Worm (Caenorhabditis elegans) whole organism, L4 larva: ENCODE results near the gene Y11D7A.5.

Experiments used
- F26F4.8 ChIP-seq: fragments of 200-800 bp; sonication (Bioruptor generic); conservative IDR thresholded peaks from 2 replicates; pipeline ENCODE4 v1.3.6; 2022; ENCODE audit warnings: missing genetic modification characterization, missing compliant biosample characterization
- Y105C5A.15 ChIP-seq: fragments of 200-800 bp; sonication (Bioruptor generic); IDR thresholded peaks from 2 replicates; pipeline ENCODE4 v1.3.6; 2022; ENCODE audit warnings: missing genetic modification characterization, missing compliant biosample characterization
- ZK337.2 ChIP-seq: fragments of 200-800 bp; sonication (Bioruptor generic); IDR thresholded peaks from 2 replicates; pipeline ENCODE4 v1.3.6; 2022; ENCODE audit warnings: missing genetic modification reagents, missing genetic modification characterization, missing compliant biosample characterization
- aha-1 ChIP-seq: fragments of 150-350 bp; peaks from one replicate; lab custom pipeline; 2014; ENCODE audit warnings: missing biosample characterization, missing genetic modification characterization
- aly-2 ChIP-seq: sonication (generic microtip); optimal IDR thresholded peaks from 2 replicates; lab custom pipeline; 2018; ENCODE audit warnings: missing biosample characterization, missing genetic modification characterization
- ama-1 ChIP-seq: fragments of 150-350 bp; optimal IDR thresholded peaks from 2 replicates; lab custom pipeline; 2014; ENCODE audit warnings: inconsistent platforms, mixed read lengths
- ceh-44 ChIP-seq: fragments of 200-800 bp; sonication (Bioruptor generic); IDR thresholded peaks from 2 replicates; pipeline ENCODE4 v1.3.6; 2022; ENCODE audit warnings: missing genetic modification reagents, missing genetic modification characterization, missing compliant biosample characterization
- dmd-8 ChIP-seq: fragments of 200-800 bp; sonication (Bioruptor generic); IDR thresholded peaks from 2 replicates; pipeline ENCODE4 v1.3.6; 2022; ENCODE audit warnings: missing genetic modification characterization, missing compliant biosample characterization
- dmd-9 ChIP-seq: fragments of 200-800 bp; sonication (Bioruptor generic); IDR thresholded peaks from 2 replicates; pipeline ENCODE4 v1.3.6; 2022; ENCODE audit warnings: missing genetic modification reagents, missing genetic modification characterization, missing compliant biosample characterization
- dpl-1 ChIP-seq: fragments of 150-350 bp; optimal IDR thresholded peaks from 2 replicates; lab custom pipeline; 2014; ENCODE audit warnings: missing biosample characterization, missing genetic modification reagents, missing genetic modification characterization
- dve-1 ChIP-seq: sonication (generic microtip); optimal IDR thresholded peaks from 2 replicates; lab custom pipeline; 2017; ENCODE audit warnings: antibody characterized with exemption, mild to moderate bottlenecking, missing genetic modification characterization, missing compliant biosample characterization; ENCODE audit not compliant: insufficient read depth
- egl-43 ChIP-seq: fragments of 200-800 bp; sonication (Bioruptor generic); IDR thresholded peaks from 2 replicates; pipeline ENCODE4 v1.3.6; 2022; ENCODE audit warnings: missing genetic modification reagents, missing genetic modification characterization, missing compliant biosample characterization
- hlh-11 ChIP-seq: fragments of 200-800 bp; sonication (Bioruptor generic); optimal IDR thresholded peaks from 2 replicates; lab custom pipeline; 2018; ENCODE audit warnings: mild to moderate bottlenecking, missing genetic modification characterization, missing compliant biosample characterization
- hmg-1.1 ChIP-seq: fragments of 200-800 bp; sonication (Bioruptor generic); IDR thresholded peaks from 2 replicates; pipeline ENCODE4 v1.3.6; 2022; ENCODE audit warnings: missing genetic modification reagents, missing genetic modification characterization, missing compliant biosample characterization
- lin-15B ChIP-seq: fragments of 150-350 bp; sonication (generic microtip); optimal IDR thresholded peaks from 3 replicates; lab custom pipeline; 2014; ENCODE audit warnings: missing biosample characterization, missing genetic modification characterization
- lin-38 ChIP-seq: fragments of 200-800 bp; sonication (Bioruptor generic); IDR thresholded peaks from 2 replicates; pipeline ENCODE4 v1.3.6; 2022; ENCODE audit warnings: missing genetic modification reagents, missing genetic modification characterization, missing compliant biosample characterization
- lir-3 ChIP-seq: sonication (generic microtip); optimal IDR thresholded peaks from 2 replicates; lab custom pipeline; 2016; ENCODE audit warnings: mild to moderate bottlenecking, missing genetic modification characterization, missing compliant biosample characterization
- madf-9 ChIP-seq: fragments of 200-800 bp; sonication (Bioruptor generic); conservative IDR thresholded peaks from 2 replicates; pipeline ENCODE4 v1.3.6; 2022; ENCODE audit warnings: missing genetic modification reagents, missing genetic modification characterization, missing compliant biosample characterization
- mdt-29 ChIP-seq: fragments of 200-800 bp; sonication (Bioruptor generic); IDR thresholded peaks from 2 replicates; pipeline ENCODE4 v1.3.6; 2022; ENCODE audit warnings: missing genetic modification reagents, missing genetic modification characterization, missing compliant biosample characterization
- mxl-2 ChIP-seq: fragments of 200-800 bp; sonication (Bioruptor generic); conservative IDR thresholded peaks from 2 replicates; pipeline ENCODE4 v1.3.6; 2022; ENCODE audit warnings: missing genetic modification reagents, missing genetic modification characterization, missing compliant biosample characterization
- nhr-11 ChIP-seq: fragments of 150-350 bp; optimal IDR thresholded peaks from 2 replicates; lab custom pipeline; 2014; ENCODE audit warnings: missing biosample characterization, missing genetic modification characterization
- nhr-111 ChIP-seq: fragments of 200-800 bp; sonication (Bioruptor generic); optimal IDR thresholded peaks from 2 replicates; lab custom pipeline; 2018; ENCODE audit warnings: mild to moderate bottlenecking, missing genetic modification characterization, missing compliant biosample characterization
- nhr-237 ChIP-seq: sonication (generic microtip); optimal IDR thresholded peaks from 2 replicates; lab custom pipeline; 2017; ENCODE audit warnings: missing biosample characterization, missing genetic modification characterization
- nhr-25 ChIP-seq: sonication (generic microtip); optimal IDR thresholded peaks from 2 replicates; lab custom pipeline; 2017; ENCODE audit warnings: missing genetic modification characterization, mild to moderate bottlenecking, missing compliant biosample characterization, antibody characterized with exemption, moderate library complexity, borderline replicate concordance; ENCODE audit not compliant: insufficient read depth
- nhr-41 ChIP-seq: fragments of 200-800 bp; sonication (Bioruptor generic); IDR thresholded peaks from 2 replicates; pipeline ENCODE4 v1.3.6; 2022; ENCODE audit warnings: missing genetic modification reagents, missing genetic modification characterization, missing compliant biosample characterization
- nhr-42 ChIP-seq: fragments of 200-800 bp; sonication (Bioruptor generic); IDR thresholded peaks from 2 replicates; pipeline ENCODE4 v1.3.6; 2022; ENCODE audit warnings: missing genetic modification characterization, missing compliant biosample characterization
- nhr-48 ChIP-seq: sonication (generic microtip); optimal IDR thresholded peaks from 2 replicates; lab custom pipeline; 2016; ENCODE audit warnings: mild to moderate bottlenecking, missing genetic modification characterization, missing compliant biosample characterization
- nhr-6 ChIP-seq: fragments of 150-350 bp; optimal IDR thresholded peaks from 2 replicates; lab custom pipeline; 2014; ENCODE audit warnings: missing biosample characterization, missing genetic modification characterization
- php-3 ChIP-seq: fragments of 200-800 bp; sonication (Bioruptor generic); IDR thresholded peaks from 2 replicates; pipeline ENCODE4 v1.3.6; 2022; ENCODE audit warnings: missing genetic modification reagents, missing genetic modification characterization, missing compliant biosample characterization
- saeg-2 ChIP-seq: fragments of 200-800 bp; sonication (Bioruptor generic); IDR thresholded peaks from 2 replicates; pipeline ENCODE4 v1.3.6; 2022; ENCODE audit warnings: missing genetic modification reagents, missing genetic modification characterization, missing compliant biosample characterization
- sdz-12 ChIP-seq: fragments of 200-800 bp; sonication (Bioruptor generic); optimal IDR thresholded peaks from 2 replicates; lab custom pipeline; 2018; ENCODE audit warnings: mild to moderate bottlenecking, missing genetic modification characterization, missing compliant biosample characterization
- skn-1 ChIP-seq: fragments of 150-350 bp; optimal IDR thresholded peaks from 2 replicates; lab custom pipeline; 2014; ENCODE audit warnings: missing biosample characterization, missing genetic modification characterization
- spr-1 ChIP-seq: sonication (generic microtip); optimal IDR thresholded peaks from 2 replicates; lab custom pipeline; 2016; ENCODE audit warnings: mild to moderate bottlenecking, missing genetic modification characterization, missing compliant biosample characterization
- spr-3 ChIP-seq: fragments of 200-800 bp; sonication (Bioruptor generic); optimal IDR thresholded peaks from 2 replicates; lab custom pipeline; 2018; ENCODE audit warnings: mild to moderate bottlenecking, missing genetic modification characterization, missing compliant biosample characterization
- tra-1 ChIP-seq: fragments of 200-800 bp; sonication (Bioruptor generic); IDR thresholded peaks from 2 replicates; pipeline ENCODE4 v1.3.6; 2022; ENCODE audit warnings: missing genetic modification reagents, missing genetic modification characterization, missing compliant biosample characterization
- unc-39 ChIP-seq: sonication (generic microtip); optimal IDR thresholded peaks from 2 replicates; lab custom pipeline; 2017; ENCODE audit warnings: missing biosample characterization, missing genetic modification characterization
- unc-62 ChIP-seq, 3 experiments: fragments of 150-350 bp in 1 of 3; sonication (generic microtip); optimal IDR thresholded peaks in 2 of 3; peaks in 1 of 3; 1 replicate in 1 of 3; 2 replicates in 2 of 3; lab custom pipeline; 2014 to 2017; ENCODE audit warnings: missing biosample characterization in 3 of 3, missing genetic modification characterization in 3 of 3, missing genetic modification reagents in 3 of 3, missing genotype in 1 of 3
- zfp-3 ChIP-seq: fragments of 200-800 bp; sonication (Bioruptor generic); conservative IDR thresholded peaks from 2 replicates; pipeline ENCODE4 v1.3.6; 2022; ENCODE audit warnings: missing genetic modification reagents, missing genetic modification characterization, missing compliant biosample characterization
- zip-11 ChIP-seq: fragments of 200-800 bp; sonication (Bioruptor generic); IDR thresholded peaks from 2 replicates; pipeline ENCODE4 v1.3.6; 2022; ENCODE audit warnings: missing genetic modification characterization, missing compliant biosample characterization
- zip-2 ChIP-seq: fragments of 150-350 bp; optimal IDR thresholded peaks from 2 replicates; lab custom pipeline; 2014; ENCODE audit warnings: missing biosample characterization, missing genetic modification characterization

Gene Y11D7A.5

ce11 chrIV:9258547-9258946 lies 13.2 kb upstream of the Y11D7A.5 start (continued):
- no peak for TF ChIP-seq ZK337.2 (GFP tag; lab: Robert Waterston, UW)
- no peak for TF ChIP-seq unc-62 (GFP tag; optimal IDR thresholded peaks at IDR 0.05 in 1 of 2; lab: Kevin White, UChicago)
- TF ChIP-seq unc-62 (tag; optimal IDR thresholded peaks at IDR 0.05; lab: Kevin White, UChicago), result no peak
- no peak for TF ChIP-seq saeg-2 (GFP tag; lab: Robert Waterston, UW)
- TF ChIP-seq ama-1, result peak; percentile 93
- no peak for TF ChIP-seq nhr-25 (tag; lab: Kevin White, UChicago)
- no peak for TF ChIP-seq madf-9 (GFP tag; lab: Robert Waterston, UW)
- no peak for TF ChIP-seq skn-1
- TF ChIP-seq dve-1 (tag; lab: Kevin White, UChicago), result no peak
- TF ChIP-seq spr-3 (GFP tag; lab: Kevin White, UChicago), result no peak
- TF ChIP-seq aly-2, result no peak

DNA sequence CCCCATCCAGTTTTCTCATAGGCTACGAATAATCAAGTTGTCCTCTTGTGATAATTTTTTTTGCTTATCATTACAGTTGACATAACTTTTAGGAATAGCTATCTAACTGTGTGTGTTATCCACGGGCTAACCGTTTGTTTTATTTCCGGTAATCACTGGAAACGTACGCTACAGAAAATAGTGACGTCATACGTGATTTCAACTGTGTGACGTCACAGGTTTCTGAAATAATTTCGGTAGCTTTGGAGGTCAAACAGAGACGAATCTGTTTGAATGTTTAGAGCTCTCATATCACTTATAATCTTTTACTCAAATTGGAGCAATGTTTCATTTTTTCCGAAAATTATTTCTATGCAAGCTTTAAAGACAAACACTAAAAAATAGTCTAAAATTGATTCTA lies 11.5 kb upstream of the Y11D7A.5 start:
- TF ChIP-seq zfp-3 (GFP tag; lab: Robert Waterston, UW) (no peak), hmg-1.1 (no peak), aha-1 (tag; lab: Kevin White, UChicago) (peak; percentile 76), nhr-41 (GFP tag; lab: Robert Waterston, UW) (no peak)
- TF ChIP-seq, all 104 proteins: peak for 1

DNA sequence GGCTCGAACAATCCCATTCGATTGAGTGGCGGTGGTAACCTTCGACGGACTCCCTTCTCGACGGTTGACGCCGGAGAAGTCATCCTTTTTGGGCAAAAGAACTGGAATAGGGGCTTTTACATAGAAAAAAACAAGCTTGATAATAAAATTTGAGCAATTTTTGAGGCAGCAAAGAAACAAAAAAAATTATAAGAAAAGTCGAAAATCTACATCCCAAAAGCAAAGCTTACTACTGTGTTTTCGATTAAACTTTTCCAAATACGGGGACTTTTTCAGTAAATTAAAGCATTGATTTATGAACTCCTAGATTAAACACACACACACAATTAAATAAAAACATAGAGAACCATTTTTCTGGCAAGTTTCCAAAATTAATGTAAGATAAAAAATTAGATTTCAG lies 10.7 kb upstream of the Y11D7A.5 start, which contains the start of gene Y11D7A.9:
Gene Y11D7A.9, minus strand, starts transcription at position 101 of the 400 bp plus-strand sequence.
- TF ChIP-seq ceh-44 (GFP tag; lab: Robert Waterston, UW), result no peak
- TF ChIP-seq nhr-48 (tag; lab: Kevin White, UChicago), result no peak
- no peak for TF ChIP-seq unc-39 (tag; lab: Kevin White, UChicago)
- no peak for TF ChIP-seq mxl-2 (GFP tag; lab: Robert Waterston, UW)
- no peak for TF ChIP-seq dmd-9 (GFP tag; lab: Robert Waterston, UW)
- TF ChIP-seq nhr-6 (tag; lab: Kevin White, UChicago), result no peak
- TF ChIP-seq hmg-1.1, result no peak
- TF ChIP-seq nhr-237, result no peak
- TF ChIP-seq zip-11 (GFP tag; lab: Robert Waterston, UW), result no peak

DNA sequence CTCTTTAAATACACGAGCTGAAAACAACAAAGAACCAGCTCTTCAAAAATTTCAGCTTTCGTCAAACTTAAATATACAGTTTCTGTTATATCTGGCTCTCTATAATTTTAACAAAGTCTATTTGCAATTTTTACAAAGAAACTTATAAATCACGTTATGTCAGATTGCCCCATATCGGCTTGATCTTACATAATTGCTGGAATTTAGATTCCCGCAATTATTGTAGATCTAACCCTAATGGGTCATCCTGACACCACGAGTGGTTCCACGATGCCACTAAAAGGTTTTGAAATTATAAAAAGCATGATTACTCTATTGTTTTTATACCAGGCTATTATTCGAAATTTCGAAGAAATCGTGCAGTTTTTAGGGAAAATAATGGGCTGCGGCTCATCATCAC lies 5.8 kb upstream of the Y11D7A.5 start, which contains the start of gene Y11D7A.8:
Gene Y11D7A.8, plus strand, starts transcription at position 301 of the 400 bp plus-strand sequence.
- no peak for TF ChIP-seq dpl-1 (GFP tag; lab: Kevin White, UChicago)
- TF ChIP-seq sdz-12 (GFP tag; lab: Kevin White, UChicago), result no peak
- no peak for TF ChIP-seq php-3 (GFP tag; lab: Robert Waterston, UW)
- no peak for TF ChIP-seq lin-38 (GFP tag; lab: Robert Waterston, UW)
- no peak for TF ChIP-seq hlh-11 (tag; lab: Kevin White, UChicago)
- TF ChIP-seq dmd-8, result no peak
- TF ChIP-seq lin-15B (tag; lab: Kevin White, UChicago), result no peak
- no peak for TF ChIP-seq F26F4.8 (GFP tag; lab: Robert Waterston, UW)
- TF ChIP-seq zip-2 (tag; lab: Kevin White, UChicago), result no peak
- TF ChIP-seq spr-1 (tag; lab: Kevin White, UChicago), result no peak
- no peak for TF ChIP-seq nhr-42 (GFP tag; lab: Robert Waterston, UW)
- TF ChIP-seq Y105C5A.15 (GFP tag; lab: Robert Waterston, UW), result no peak
- no peak for TF ChIP-seq tra-1 (GFP tag; lab: Robert Waterston, UW)
- no peak for TF ChIP-seq nhr-111 (GFP tag; lab: Kevin White, UChicago)
- TF ChIP-seq lir-3 (tag; lab: Kevin White, UChicago), result no peak
- no peak for TF ChIP-seq mdt-29 (GFP tag; lab: Robert Waterston, UW)
- no peak for TF ChIP-seq nhr-11 (tag; lab: Kevin White, UChicago)
- no peak for TF ChIP-seq egl-43 (GFP tag; lab: Robert Waterston, UW)
- TF ChIP-seq, all 104 proteins: peak for 0
